Fruit fly (Drosophila melanogaster) whole organism, adult: ENCODE data around the gene CG12493.
A peak's percentile ranks its signal among the peaks of the same experiment; 100 is the strongest.

ENCODE experiments used
- CG11617 ChIP-seq: fragments of 200-800 bp; sonication (Bioruptor generic); optimal IDR thresholded peaks from 2 replicates; lab custom pipeline; 2017; ENCODE audit warnings: mild to moderate bottlenecking, missing biosample characterization, missing genetic modification reagents, missing genetic modification characterization
- CG12768 ChIP-seq: fragments of 200-800 bp; sonication (Bioruptor generic); optimal IDR thresholded peaks from 2 replicates; lab custom pipeline; 2017; ENCODE audit warnings: missing biosample characterization, missing genetic modification characterization, mild to moderate bottlenecking, moderate library complexity, missing genetic modification reagents
- CG14711 ChIP-seq: fragments of 200-800 bp; sonication (Bioruptor generic); optimal IDR thresholded peaks from 2 replicates; lab custom pipeline; 2018; ENCODE audit warnings: missing biosample characterization, mild to moderate bottlenecking, missing genetic modification characterization, moderate library complexity
- CG1620 ChIP-seq: fragments of 200-800 bp; sonication (Bioruptor generic); optimal IDR thresholded peaks from 2 replicates; lab custom pipeline; 2016; ENCODE audit warnings: missing biosample characterization, missing genetic modification characterization
- CG33017 ChIP-seq: fragments of 200-800 bp; sonication (Bioruptor generic); optimal IDR thresholded peaks from 2 replicates; lab custom pipeline; 2018; ENCODE audit warnings: missing biosample characterization, mild to moderate bottlenecking, missing genetic modification characterization, moderate library complexity
- CG5204 ChIP-seq: fragments of 200-800 bp; sonication (Bioruptor generic); optimal IDR thresholded peaks from 2 replicates; lab custom pipeline; 2016; ENCODE audit warnings: missing biosample characterization, missing genetic modification characterization
- CG7045 ChIP-seq: fragments of 200-800 bp; sonication (Bioruptor generic); optimal IDR thresholded peaks from 2 replicates; lab custom pipeline; 2017; ENCODE audit warnings: missing biosample characterization, mild to moderate bottlenecking, missing genetic modification characterization
- CG7101 ChIP-seq: fragments of 200-800 bp; sonication (Bioruptor generic); optimal IDR thresholded peaks from 2 replicates; lab custom pipeline; 2018; ENCODE audit warnings: missing biosample characterization, mild to moderate bottlenecking, missing genetic modification characterization, moderate library complexity
- Clk ChIP-seq: fragments of 200-800 bp; sonication (Bioruptor generic); optimal IDR thresholded peaks from 2 replicates; lab custom pipeline; 2017; ENCODE audit warnings: missing biosample characterization, missing genetic modification characterization
- Crg-1 ChIP-seq: fragments of 200-800 bp; sonication (Bioruptor generic); optimal IDR thresholded peaks from 2 replicates; lab custom pipeline; 2016; ENCODE audit warnings: missing biosample characterization, missing genetic modification characterization
- Hr96 ChIP-seq: fragments of 200-800 bp; sonication (Bioruptor generic); optimal IDR thresholded peaks from 2 replicates; lab custom pipeline; 2016; ENCODE audit warnings: missing biosample characterization, missing genetic modification characterization
- Mnt ChIP-seq: fragments of 200-800 bp; sonication (Bioruptor generic); optimal IDR thresholded peaks from 2 replicates; lab custom pipeline; 2016; ENCODE audit warnings: missing biosample characterization, mild to moderate bottlenecking, missing genetic modification characterization
- bab1 ChIP-seq: fragments of 200-800 bp; sonication (Bioruptor generic); optimal IDR thresholded peaks from 3 replicates; lab custom pipeline; 2019; ENCODE audit warnings: missing biosample characterization, mild to moderate bottlenecking, missing genetic modification characterization, moderate library complexity
- cic ChIP-seq: fragments of 200-800 bp; sonication (Bioruptor generic); optimal IDR thresholded peaks from 2 replicates; lab custom pipeline; 2017; ENCODE audit warnings: missing biosample characterization, mild to moderate bottlenecking, missing genetic modification characterization, moderate library complexity
- cnc ChIP-seq, 2 experiments: fragments of >200 bp; optimal IDR thresholded peaks; 2 replicates each; lab custom pipeline; 2017
- kay ChIP-seq: fragments of 200-800 bp; sonication (Bioruptor generic); peaks from one replicate; lab custom pipeline; 2016; ENCODE audit warnings: missing biosample characterization, missing genetic modification characterization, borderline replicate concordance
- ovo ChIP-seq: fragments of 200-800 bp; sonication (Bioruptor generic); optimal IDR thresholded peaks from 2 replicates; lab custom pipeline; 2016; ENCODE audit warnings: missing biosample characterization, missing genetic modification characterization
- pad ChIP-seq: fragments of 200-800 bp; sonication (Bioruptor generic); optimal IDR thresholded peaks from 3 replicates; lab custom pipeline; 2017; ENCODE audit warnings: missing biosample characterization, missing genetic modification characterization, mild to moderate bottlenecking, moderate library complexity, missing genetic modification reagents
- tj ChIP-seq: fragments of 200-800 bp; sonication (Bioruptor generic); optimal IDR thresholded peaks from 3 replicates; lab custom pipeline; 2017; ENCODE audit warnings: missing biosample characterization, mild to moderate bottlenecking, missing genetic modification characterization, moderate library complexity
- toe ChIP-seq: fragments of 200-800 bp; sonication (Bioruptor generic); optimal IDR thresholded peaks from 2 replicates; lab custom pipeline; 2016; ENCODE audit warnings: missing biosample characterization, missing genetic modification characterization

The CG12493 gene

dm6 chr3L:4747119-4747851, 6.3 kb downstream of the CG12493 start:
- TF ChIP-seq Crg-1 (GFP tag; lab: Kevin White, UChicago) (no peak), CG7045 (GFP tag; lab: Kevin White, UChicago) (no peak), tj (no peak), CG12768 (no peak), CG5204 (GFP tag; lab: Kevin White, UChicago) (no peak), pad (GFP tag; lab: Kevin White, UChicago) (no peak), cic (GFP tag; lab: Kevin White, UChicago) (no peak), CG11617 (GFP tag; lab: Kevin White, UChicago) (no peak), ovo (no peak), CG14711 (no peak), kay (GFP tag; lab: Kevin White, UChicago) (no peak), toe (GFP tag; lab: Kevin White, UChicago) (no peak), CG33017 (tag; lab: Kevin White, UChicago) (no peak), CG1620 (no peak)

dm6 chr3L:4745143-4745542, 8.4 kb downstream of the CG12493 start:
- TF ChIP-seq Clk (no peak), bab1 (GFP tag; lab: Kevin White, UChicago) (no peak), CG5204 (GFP tag; lab: Kevin White, UChicago) (no peak), Hr96 (GFP tag; lab: Kevin White, UChicago) (no peak), cnc (optimal IDR thresholded peaks at IDR 0.05; lab: Kevin White, UChicago) (no peak), cic (GFP tag; lab: Kevin White, UChicago) (no peak), kay (GFP tag; lab: Kevin White, UChicago) (no peak), ovo (no peak), Crg-1 (GFP tag; lab: Kevin White, UChicago) (no peak), CG12768 (no peak), toe (GFP tag; lab: Kevin White, UChicago) (no peak), CG14711 (no peak), Mnt (no peak), CG7101 (tag; lab: Kevin White, UChicago) (no peak)

- no peak for TF ChIP-seq Hr96 (GFP tag; lab: Kevin White, UChicago)
- no peak for TF ChIP-seq kay (GFP tag; lab: Kevin White, UChicago)
- no peak for TF ChIP-seq Clk
- TF ChIP-seq cic (GFP tag; lab: Kevin White, UChicago), result no peak
- TF ChIP-seq bab1 (GFP tag; lab: Kevin White, UChicago), result no peak
Observed at dm6 chr3L:4736643-4737042, 16.9 kb downstream of the CG12493 start.

- no peak for TF ChIP-seq tj
- TF ChIP-seq CG5204 (GFP tag; lab: Kevin White, UChicago), result no peak
- no peak for TF ChIP-seq Mnt
- no peak for TF ChIP-seq CG1620
- TF ChIP-seq ovo, result no peak
- no peak for TF ChIP-seq Clk
- TF ChIP-seq pad (GFP tag; lab: Kevin White, UChicago), result no peak
- no peak for TF ChIP-seq Crg-1 (GFP tag; lab: Kevin White, UChicago)
- no peak for TF ChIP-seq CG33017 (tag; lab: Kevin White, UChicago)
- TF ChIP-seq cic (GFP tag; lab: Kevin White, UChicago), result no peak
- no peak for TF ChIP-seq CG12768
- no peak for TF ChIP-seq CG11617 (GFP tag; lab: Kevin White, UChicago)
- no peak for TF ChIP-seq CG7101 (tag; lab: Kevin White, UChicago)
- TF ChIP-seq bab1 (GFP tag; lab: Kevin White, UChicago), result no peak
- TF ChIP-seq cnc (optimal IDR thresholded peaks at IDR 0.05; lab: Kevin White, UChicago), result no peak
- no peak for TF ChIP-seq toe (GFP tag; lab: Kevin White, UChicago)
- TF ChIP-seq CG7045 (GFP tag; lab: Kevin White, UChicago), result no peak
Observed at dm6 chr3L:4731687-4732086, 21.9 kb downstream of the CG12493 start.

dm6 chr3L:4729805-4730204, 23.7 kb downstream of the CG12493 start:
- TF ChIP-seq Clk (no peak), cnc (optimal IDR thresholded peaks at IDR 0.05; lab: Kevin White, UChicago) (no peak), CG11617 (GFP tag; lab: Kevin White, UChicago) (no peak), kay (GFP tag; lab: Kevin White, UChicago) (no peak), tj (no peak)

- no peak for TF ChIP-seq CG11617 (GFP tag; lab: Kevin White, UChicago)
- TF ChIP-seq kay (GFP tag; lab: Kevin White, UChicago), result peak; percentile 6
- no peak for TF ChIP-seq bab1 (GFP tag; lab: Kevin White, UChicago)
- TF ChIP-seq cic (GFP tag; lab: Kevin White, UChicago), result no peak
- TF ChIP-seq CG33017 (tag; lab: Kevin White, UChicago), result no peak
- TF ChIP-seq tj, result no peak
Observed at dm6 chr3L:4721886-4722285, 31.7 kb downstream of the CG12493 start.

- TF ChIP-seq CG5204 (GFP tag; lab: Kevin White, UChicago) (no peak), Crg-1 (GFP tag; lab: Kevin White, UChicago) (no peak), tj (no peak), cnc (optimal IDR thresholded peaks at IDR 0.05; lab: Kevin White, UChicago) (no peak), ovo (no peak), CG7045 (GFP tag; lab: Kevin White, UChicago) (no peak), cic (GFP tag; lab: Kevin White, UChicago) (no peak), CG11617 (GFP tag; lab: Kevin White, UChicago) (no peak)
Observed at dm6 chr3L:4720510-4721157, 32.9 kb downstream of the CG12493 start.
